Worm (Caenorhabditis elegans) whole organism, late embryonic: Measurements from ENCODE around the gene fbxl-1.

Experiments
- K02D7.2 ChIP-seq: sonication (generic microtip); optimal IDR thresholded peaks from 2 replicates; lab custom pipeline; 2017; ENCODE audit warnings: mild to moderate bottlenecking, missing genetic modification characterization, missing compliant biosample characterization
- T23F11.4 ChIP-seq: fragments of 200-800 bp; sonication (Bioruptor generic); optimal IDR thresholded peaks from 2 replicates; lab custom pipeline; 2018; ENCODE audit warnings: mild to moderate bottlenecking, missing genetic modification characterization, missing compliant biosample characterization
- Y22D7AL.16 ChIP-seq: sonication (generic microtip); optimal IDR thresholded peaks from 2 replicates; lab custom pipeline; 2016; ENCODE audit warnings: missing genetic modification characterization, missing compliant biosample characterization
- ahr-1 ChIP-seq: sonication (generic microtip); optimal IDR thresholded peaks from 2 replicates; lab custom pipeline; 2016; ENCODE audit warnings: missing genetic modification characterization, missing compliant biosample characterization
- ceh-14 ChIP-seq: sonication (generic microtip); optimal IDR thresholded peaks from 2 replicates; lab custom pipeline; 2016; ENCODE audit warnings: missing genotype, missing genetic modification characterization, missing compliant biosample characterization
- ceh-18 ChIP-seq: sonication (generic microtip); optimal IDR thresholded peaks from 2 replicates; lab custom pipeline; 2016; ENCODE audit warnings: missing genetic modification characterization, missing compliant biosample characterization
- ceh-19 ChIP-seq: fragments of 200-800 bp; sonication (Bioruptor generic); optimal IDR thresholded peaks from 2 replicates; lab custom pipeline; 2018; ENCODE audit warnings: mild to moderate bottlenecking, missing genetic modification characterization, missing compliant biosample characterization
- ceh-22 ChIP-seq: sonication (generic microtip); optimal IDR thresholded peaks from 2 replicates; lab custom pipeline; 2017; ENCODE audit warnings: missing biosample characterization, missing genetic modification characterization
- ceh-31 ChIP-seq: sonication (generic microtip); optimal IDR thresholded peaks from 2 replicates; lab custom pipeline; 2016; ENCODE audit warnings: missing genetic modification characterization, missing compliant biosample characterization
- ceh-34 ChIP-seq: sonication (generic microtip); optimal IDR thresholded peaks from 2 replicates; lab custom pipeline; 2016; ENCODE audit warnings: mild to moderate bottlenecking, missing genetic modification characterization, missing compliant biosample characterization
- ceh-48 ChIP-seq: sonication (generic microtip); optimal IDR thresholded peaks from 2 replicates; lab custom pipeline; 2016; ENCODE audit warnings: missing genetic modification characterization, inconsistent platforms, missing compliant biosample characterization
- ceh-6 ChIP-seq: fragments of 200-800 bp; sonication (Bioruptor generic); optimal IDR thresholded peaks from 2 replicates; lab custom pipeline; 2018; ENCODE audit warnings: mild to moderate bottlenecking, missing genetic modification characterization, missing compliant biosample characterization
- che-1 ChIP-seq: sonication (generic microtip); optimal IDR thresholded peaks from 2 replicates; lab custom pipeline; 2016; ENCODE audit warnings: mild to moderate bottlenecking, missing genetic modification characterization, missing compliant biosample characterization
- dmd-4 ChIP-seq: sonication (generic microtip); optimal IDR thresholded peaks from 2 replicates; lab custom pipeline; 2016; ENCODE audit warnings: borderline replicate concordance, missing genetic modification characterization, missing compliant biosample characterization
- dve-1 ChIP-seq: sonication (generic microtip); optimal IDR thresholded peaks from 2 replicates; lab custom pipeline; 2017; ENCODE audit warnings: antibody characterized with exemption, mild to moderate bottlenecking, missing genetic modification characterization, missing compliant biosample characterization
- elt-2 ChIP-seq: sonication (generic microtip); optimal IDR thresholded peaks from 2 replicates; lab custom pipeline; 2016; ENCODE audit warnings: missing genetic modification reagents, missing genetic modification characterization, missing compliant biosample characterization
- ets-4 ChIP-seq: sonication (generic microtip); optimal IDR thresholded peaks from 2 replicates; lab custom pipeline; 2016; ENCODE audit warnings: missing genetic modification characterization, missing compliant biosample characterization
- eyg-1 ChIP-seq: sonication (generic microtip); optimal IDR thresholded peaks from 2 replicates; lab custom pipeline; 2016; ENCODE audit warnings: missing genotype, missing genetic modification characterization, missing compliant biosample characterization
- fkh-10 ChIP-seq: fragments of 150-350 bp; optimal IDR thresholded peaks from 2 replicates; lab custom pipeline; 2014; ENCODE audit warnings: missing biosample characterization, missing genetic modification reagents, missing genetic modification characterization
- fkh-6 ChIP-seq: sonication (generic microtip); optimal IDR thresholded peaks from 2 replicates; lab custom pipeline; 2016; ENCODE audit warnings: missing genetic modification characterization, missing compliant biosample characterization
- hlh-13 ChIP-seq: fragments of 200-800 bp; sonication (Bioruptor generic); optimal IDR thresholded peaks from 2 replicates; lab custom pipeline; 2018; ENCODE audit warnings: mild to moderate bottlenecking, missing genetic modification characterization, missing compliant biosample characterization
- hlh-30 ChIP-seq: sonication (generic microtip); optimal IDR thresholded peaks from 2 replicates; lab custom pipeline; 2017; ENCODE audit warnings: antibody characterized with exemption, missing genetic modification characterization, missing compliant biosample characterization; ENCODE audit not compliant: insufficient read depth
- hlh-6 ChIP-seq: sonication (generic microtip); optimal IDR thresholded peaks from 2 replicates; lab custom pipeline; 2016; ENCODE audit warnings: missing genotype, missing genetic modification characterization, missing compliant biosample characterization
- lin-11 ChIP-seq: fragments of 200-800 bp; sonication (Bioruptor generic); optimal IDR thresholded peaks from 2 replicates; lab custom pipeline; 2018; ENCODE audit warnings: mild to moderate bottlenecking, missing genetic modification characterization, missing compliant biosample characterization
- madf-2 ChIP-seq: sonication (generic microtip); optimal IDR thresholded peaks from 2 replicates; lab custom pipeline; 2017; ENCODE audit warnings: missing genetic modification characterization, missing compliant biosample characterization
- nfya-1 ChIP-seq: sonication (generic microtip); optimal IDR thresholded peaks from 2 replicates; lab custom pipeline; 2017; ENCODE audit warnings: missing genetic modification characterization, mild to moderate bottlenecking, missing compliant biosample characterization, antibody characterized with exemption, moderate library complexity
- nhr-11 ChIP-seq: fragments of 150-350 bp; optimal IDR thresholded peaks from 2 replicates; lab custom pipeline; 2014; ENCODE audit warnings: missing biosample characterization, missing genetic modification characterization
- odd-2 ChIP-seq: sonication (generic microtip); optimal IDR thresholded peaks from 2 replicates; lab custom pipeline; 2017; ENCODE audit warnings: antibody characterized with exemption, mild to moderate bottlenecking, missing genetic modification characterization, missing compliant biosample characterization
- pat-9 ChIP-seq: fragments of 200-800 bp; sonication (Bioruptor generic); optimal IDR thresholded peaks from 2 replicates; lab custom pipeline; 2018; ENCODE audit warnings: mild to moderate bottlenecking, missing genetic modification characterization, moderate library complexity, missing compliant biosample characterization
- pros-1 ChIP-seq: fragments of 150-350 bp; optimal IDR thresholded peaks from 2 replicates; lab custom pipeline; 2014; ENCODE audit warnings: missing biosample characterization, missing genetic modification reagents, missing genetic modification characterization
- rnt-1 ChIP-seq: sonication (generic microtip); optimal IDR thresholded peaks from 2 replicates; lab custom pipeline; 2016; ENCODE audit warnings: missing genetic modification characterization, missing compliant biosample characterization
- sdc-2 ChIP-seq: sonication (generic microtip); optimal IDR thresholded peaks from 2 replicates; lab custom pipeline; 2016; ENCODE audit warnings: missing genotype, missing genetic modification characterization, missing compliant biosample characterization
- tbx-2 ChIP-seq: sonication (generic microtip); optimal IDR thresholded peaks from 2 replicates; lab custom pipeline; 2016; ENCODE audit warnings: missing genetic modification characterization, missing compliant biosample characterization
- tbx-7 ChIP-seq: sonication (generic microtip); optimal IDR thresholded peaks from 2 replicates; lab custom pipeline; 2016; ENCODE audit warnings: missing genotype, missing genetic modification characterization, missing compliant biosample characterization
- ttx-3 ChIP-seq: sonication (generic microtip); optimal IDR thresholded peaks from 2 replicates; lab custom pipeline; 2016; ENCODE audit warnings: missing genetic modification reagents, missing genetic modification characterization, missing compliant biosample characterization
- unc-42 ChIP-seq: sonication (generic microtip); optimal IDR thresholded peaks from 2 replicates; lab custom pipeline; 2016; ENCODE audit warnings: missing genotype, missing genetic modification characterization, missing compliant biosample characterization
- unc-55 ChIP-seq: sonication (generic microtip); optimal IDR thresholded peaks from 2 replicates; lab custom pipeline; 2017; ENCODE audit warnings: missing biosample characterization, missing genetic modification reagents, missing genetic modification characterization

Gene fbxl-1

ce11 chrIII:8199060-8199459 is 28.6 kb upstream of the fbxl-1 start:
- TF ChIP-seq ttx-3 (tag; lab: Kevin White, UChicago) (no peak), dmd-4 (tag; lab: Kevin White, UChicago) (no peak), ahr-1 (tag; lab: Kevin White, UChicago) (no peak), tbx-7 (tag; lab: Kevin White, UChicago) (no peak), tbx-2 (tag; lab: Kevin White, UChicago) (no peak)

ce11 chrIII:8201117-8201516 is 26.5 kb upstream of the fbxl-1 start, which contains the start of gene unc-36:
TSS of gene unc-36 (minus strand) at chrIII:8201217.
- no peak for TF ChIP-seq unc-42 (tag; lab: Kevin White, UChicago)

- no peak for TF ChIP-seq odd-2 (tag; lab: Kevin White, UChicago)
- TF ChIP-seq lin-11 = no peak
- no peak for TF ChIP-seq madf-2
- TF ChIP-seq unc-55 (GFP tag; lab: Kevin White, UChicago) = peak; percentile 51
- TF ChIP-seq dve-1 (tag; lab: Kevin White, UChicago) = no peak
- TF ChIP-seq ets-4 = no peak
- no peak for TF ChIP-seq K02D7.2 (tag; lab: Kevin White, UChicago)
- peak; percentile 51 for TF ChIP-seq nfya-1 (tag; lab: Kevin White, UChicago)
- TF ChIP-seq ceh-18 (tag; lab: Kevin White, UChicago) = peak; percentile 68
- TF ChIP-seq ceh-31 = peak; percentile 78
- peak; percentile 63 for TF ChIP-seq ceh-34 (tag; lab: Kevin White, UChicago)
- peak; percentile 42 for TF ChIP-seq sdc-2 (tag; lab: Kevin White, UChicago)
- no peak for TF ChIP-seq elt-2 (tag; lab: Kevin White, UChicago)
- TF ChIP-seq ceh-14 (tag; lab: Kevin White, UChicago) = peak; percentile 33
- no peak for TF ChIP-seq ceh-6 (GFP tag; lab: Kevin White, UChicago)
- TF ChIP-seq ceh-19 (GFP tag; lab: Kevin White, UChicago) = peak; percentile 33
- TF ChIP-seq hlh-30 (tag; lab: Kevin White, UChicago) = peak; percentile 60
- TF ChIP-seq unc-42 (tag; lab: Kevin White, UChicago) = peak; percentile 83
- TF ChIP-seq fkh-10 = no peak
- TF ChIP-seq che-1 (tag; lab: Kevin White, UChicago) = no peak
- peak; percentile 78 for TF ChIP-seq ceh-48
- peak; percentile 18 for TF ChIP-seq rnt-1 (tag; lab: Kevin White, UChicago)
Measured at ce11 chrIII:8201760-8202159, 25.9 kb upstream of the fbxl-1 start.

ce11 chrIII:8202754-8203153 is 24.9 kb upstream of the fbxl-1 start, which contains the start of gene snb-5:
TSS of gene snb-5 (plus strand) at chrIII:8203054.
- TF ChIP-seq pat-9 (tag; lab: Kevin White, UChicago) (no peak), pros-1 (tag; lab: Kevin White, UChicago) (no peak), hlh-6 (tag; lab: Kevin White, UChicago) (no peak), unc-55 (GFP tag; lab: Kevin White, UChicago) (no peak), madf-2 (no peak), nhr-11 (no peak), che-1 (tag; lab: Kevin White, UChicago) (no peak), dmd-4 (tag; lab: Kevin White, UChicago) (no peak), ceh-22 (tag; lab: Kevin White, UChicago) (no peak), Y22D7AL.16 (tag; lab: Kevin White, UChicago) (no peak), fkh-6 (tag; lab: Kevin White, UChicago) (no peak), T23F11.4 (GFP tag; lab: Kevin White, UChicago) (no peak), hlh-13 (GFP tag; lab: Kevin White, UChicago) (no peak), eyg-1 (tag; lab: Kevin White, UChicago) (no peak), K02D7.2 (tag; lab: Kevin White, UChicago) (no peak), hlh-30 (tag; lab: Kevin White, UChicago) (no peak)
